Worm (Caenorhabditis elegans) whole organism, L4 larva: Measurements from ENCODE around the gene C17F4.12.

Experiments
- ama-1 ChIP-seq: fragments of 150-350 bp; optimal IDR thresholded peaks from 2 replicates; lab custom pipeline; 2014; ENCODE audit warnings: inconsistent platforms, mixed read lengths
- daf-16 ChIP-seq, 3 experiments: sonication (generic microtip); optimal IDR thresholded peaks; 2 replicates each; lab custom pipeline; 2016 to 2017; ENCODE audit warnings: missing genetic modification characterization in 3 of 3, missing genetic modification reagents in 3 of 3, mild to moderate bottlenecking in 2 of 3, missing compliant biosample characterization in 2 of 3, missing biosample characterization in 1 of 3, moderate library complexity in 1 of 3
- duxl-1 ChIP-seq: sonication (generic microtip); optimal IDR thresholded peaks from 2 replicates; lab custom pipeline; 2016; ENCODE audit warnings: mild to moderate bottlenecking, missing genetic modification characterization, moderate library complexity, missing compliant biosample characterization; ENCODE audit not compliant: poor library complexity
- egl-43 ChIP-seq: fragments of 200-800 bp; sonication (Bioruptor generic); IDR thresholded peaks from 2 replicates; pipeline ENCODE4 v1.3.6; 2022; ENCODE audit warnings: missing genetic modification reagents, missing genetic modification characterization, missing compliant biosample characterization
- lin-15B ChIP-seq: fragments of 150-350 bp; sonication (generic microtip); optimal IDR thresholded peaks from 3 replicates; lab custom pipeline; 2014; ENCODE audit warnings: missing biosample characterization, missing genetic modification characterization
- mdt-29 ChIP-seq: fragments of 200-800 bp; sonication (Bioruptor generic); IDR thresholded peaks from 2 replicates; pipeline ENCODE4 v1.3.6; 2022; ENCODE audit warnings: missing genetic modification reagents, missing genetic modification characterization, missing compliant biosample characterization
- nhr-11 ChIP-seq: fragments of 150-350 bp; optimal IDR thresholded peaks from 2 replicates; lab custom pipeline; 2014; ENCODE audit warnings: missing biosample characterization, missing genetic modification characterization
- nhr-237 ChIP-seq: sonication (generic microtip); optimal IDR thresholded peaks from 2 replicates; lab custom pipeline; 2017; ENCODE audit warnings: missing biosample characterization, missing genetic modification characterization
- nhr-6 ChIP-seq: fragments of 150-350 bp; optimal IDR thresholded peaks from 2 replicates; lab custom pipeline; 2014; ENCODE audit warnings: missing biosample characterization, missing genetic modification characterization
- unc-130 ChIP-seq: sonication (generic microtip); optimal IDR thresholded peaks from 2 replicates; lab custom pipeline; 2016; ENCODE audit warnings: missing genetic modification reagents, missing genetic modification characterization, missing compliant biosample characterization
- unc-62 ChIP-seq, 3 experiments: fragments of 150-350 bp in 1 of 3; sonication (generic microtip); optimal IDR thresholded peaks in 2 of 3; peaks in 1 of 3; 1 replicate in 1 of 3; 2 replicates in 2 of 3; lab custom pipeline; 2014 to 2017; ENCODE audit warnings: missing biosample characterization in 3 of 3, missing genetic modification characterization in 3 of 3, missing genetic modification reagents in 3 of 3, missing genotype in 1 of 3
- zfp-2 ChIP-seq: sonication (generic microtip); optimal IDR thresholded peaks from 2 replicates; lab custom pipeline; 2016; ENCODE audit warnings: mild to moderate bottlenecking, missing genetic modification characterization, missing compliant biosample characterization

DNA sequence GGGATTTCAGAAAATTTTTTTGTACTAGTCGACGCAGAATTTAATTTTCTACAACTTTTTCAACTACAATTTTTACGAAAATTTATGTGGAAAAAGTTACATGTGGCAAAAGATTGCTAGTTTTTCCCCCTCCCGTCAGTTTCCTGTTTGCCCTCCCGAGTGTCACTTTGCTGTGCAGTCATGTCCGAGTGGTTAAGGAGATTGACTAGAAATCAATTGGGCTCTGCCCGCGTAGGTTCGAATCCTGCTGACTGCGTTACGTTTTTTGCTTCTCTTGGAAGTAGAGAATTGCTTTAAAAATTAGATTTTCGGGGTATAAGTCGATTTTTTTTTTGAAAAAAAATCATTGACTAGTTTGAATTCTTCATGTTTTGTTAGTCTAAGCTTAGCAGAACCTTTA is 23.8 kb upstream of the C17F4.12 start:
- TF ChIP-seq duxl-1 (tag; lab: Kevin White, UChicago) (peak; percentile 61), ama-1 (no peak), nhr-6 (tag; lab: Kevin White, UChicago) (no peak), lin-15B (tag; lab: Kevin White, UChicago) (no peak), egl-43 (0 out of 2 replicates have a peak, but pooled peaks have one; percentile 61), zfp-2 (no peak), daf-16 (GFP tag; optimal IDR thresholded peaks at IDR 0.05; lab: Kevin White, UChicago) (peak in 1 of 2 experiments; percentile 21), daf-16 (tag; optimal IDR thresholded peaks at IDR 0.05; lab: Kevin White, UChicago) (no peak), nhr-11 (tag; lab: Kevin White, UChicago) (no peak), nhr-237 (no peak), unc-62 (GFP tag; optimal IDR thresholded peaks at IDR 0.05 in 1 of 2; lab: Kevin White, UChicago) (no peak), unc-62 (tag; optimal IDR thresholded peaks at IDR 0.05; lab: Kevin White, UChicago) (no peak), unc-130 (no peak), mdt-29 (GFP tag; lab: Robert Waterston, UW) (no peak)
